Worm (Caenorhabditis elegans) whole organism, late embryonic: Measurements from ENCODE around the gene snx-14.

Experiments
- ceh-14 ChIP-seq: sonication (generic microtip); optimal IDR thresholded peaks from 2 replicates; lab custom pipeline; 2016; ENCODE audit warnings: missing genotype, missing genetic modification characterization, missing compliant biosample characterization
- ceh-18 ChIP-seq: sonication (generic microtip); optimal IDR thresholded peaks from 2 replicates; lab custom pipeline; 2016; ENCODE audit warnings: missing genetic modification characterization, missing compliant biosample characterization
- ceh-2 ChIP-seq: sonication (generic microtip); optimal IDR thresholded peaks from 2 replicates; lab custom pipeline; 2016; ENCODE audit warnings: missing genotype, missing genetic modification characterization, missing compliant biosample characterization
- ceh-22 ChIP-seq: sonication (generic microtip); optimal IDR thresholded peaks from 2 replicates; lab custom pipeline; 2017; ENCODE audit warnings: missing biosample characterization, missing genetic modification characterization
- ceh-24 ChIP-seq: sonication (generic microtip); optimal IDR thresholded peaks from 2 replicates; lab custom pipeline; 2016; ENCODE audit warnings: mild to moderate bottlenecking, missing genetic modification characterization, missing compliant biosample characterization
- ceh-30 ChIP-seq: fragments of 150-350 bp; optimal IDR thresholded peaks from 2 replicates; lab custom pipeline; 2014; ENCODE audit warnings: missing biosample characterization, missing genetic modification characterization
- ceh-9 ChIP-seq: sonication (generic microtip); optimal IDR thresholded peaks from 2 replicates; lab custom pipeline; 2016; ENCODE audit warnings: mild to moderate bottlenecking, missing genetic modification characterization, inconsistent platforms, missing compliant biosample characterization
- ets-4 ChIP-seq: sonication (generic microtip); optimal IDR thresholded peaks from 2 replicates; lab custom pipeline; 2016; ENCODE audit warnings: missing genetic modification characterization, missing compliant biosample characterization
- nfya-1 ChIP-seq: sonication (generic microtip); optimal IDR thresholded peaks from 2 replicates; lab custom pipeline; 2017; ENCODE audit warnings: missing genetic modification characterization, mild to moderate bottlenecking, missing compliant biosample characterization, antibody characterized with exemption, moderate library complexity

ce11 chrII:13484108-13484507 is 46.9 kb downstream of the snx-14 start:
- TF ChIP-seq ceh-2 (no peak), ceh-22 (tag; lab: Kevin White, UChicago) (no peak), ceh-14 (tag; lab: Kevin White, UChicago) (no peak), ceh-9 (tag; lab: Kevin White, UChicago) (no peak), ceh-30 (no peak), ceh-24 (tag; lab: Kevin White, UChicago) (no peak), nfya-1 (tag; lab: Kevin White, UChicago) (no peak), ets-4 (tag; lab: Kevin White, UChicago) (no peak), ceh-18 (tag; lab: Kevin White, UChicago) (no peak)
